Worm (Caenorhabditis elegans) whole organism, L4 larva: Measurements from ENCODE around the gene gtsf-1.

Experiments
- D1046.2 ChIP-seq: fragments of 200-800 bp; sonication (Bioruptor generic); IDR thresholded peaks from 2 replicates; pipeline ENCODE4 v1.3.6; 2022; ENCODE audit warnings: missing genetic modification characterization, missing compliant biosample characterization
- F10B5.3 ChIP-seq: sonication (generic microtip); optimal IDR thresholded peaks from 2 replicates; lab custom pipeline; 2016; ENCODE audit warnings: mild to moderate bottlenecking, missing genetic modification characterization, missing compliant biosample characterization
- F26F4.8 ChIP-seq: fragments of 200-800 bp; sonication (Bioruptor generic); conservative IDR thresholded peaks from 2 replicates; pipeline ENCODE4 v1.3.6; 2022; ENCODE audit warnings: missing genetic modification characterization, missing compliant biosample characterization
- F37D6.2 ChIP-seq: sonication (generic microtip); optimal IDR thresholded peaks from 2 replicates; lab custom pipeline; 2016; ENCODE audit warnings: mild to moderate bottlenecking, missing genetic modification characterization, missing compliant biosample characterization
- F49E8.2 ChIP-seq: sonication (generic microtip); optimal IDR thresholded peaks from 2 replicates; lab custom pipeline; 2016; ENCODE audit warnings: missing compliant biosample characterization, mild to moderate bottlenecking, missing genetic modification characterization, borderline replicate concordance
- R02D3.7 ChIP-seq: fragments of 150-350 bp; sonication (generic microtip); optimal IDR thresholded peaks from 3 replicates; lab custom pipeline; 2014; ENCODE audit warnings: missing biosample characterization, missing genetic modification characterization
- T20F7.1 ChIP-seq: fragments of 200-800 bp; sonication (Bioruptor generic); optimal IDR thresholded peaks from 2 replicates; lab custom pipeline; 2018; ENCODE audit warnings: mild to moderate bottlenecking, missing genetic modification characterization, missing compliant biosample characterization
- Y105C5A.15 ChIP-seq: fragments of 200-800 bp; sonication (Bioruptor generic); IDR thresholded peaks from 2 replicates; pipeline ENCODE4 v1.3.6; 2022; ENCODE audit warnings: missing genetic modification characterization, missing compliant biosample characterization
- Y48G9A.11 ChIP-seq: fragments of 200-800 bp; sonication (Bioruptor generic); IDR thresholded peaks from 2 replicates; pipeline ENCODE4 v1.3.6; 2022; ENCODE audit warnings: missing genetic modification reagents, missing genetic modification characterization, missing compliant biosample characterization
- ZK337.2 ChIP-seq: fragments of 200-800 bp; sonication (Bioruptor generic); IDR thresholded peaks from 2 replicates; pipeline ENCODE4 v1.3.6; 2022; ENCODE audit warnings: missing genetic modification reagents, missing genetic modification characterization, missing compliant biosample characterization
- ZK546.5 ChIP-seq, 2 experiments: sonication (generic microtip); optimal IDR thresholded peaks; 2 replicates each; lab custom pipeline; 2017; ENCODE audit warnings: missing biosample characterization in 2 of 2, missing genetic modification characterization in 2 of 2
- arid-1 ChIP-seq: fragments of 200-800 bp; sonication (Bioruptor generic); conservative IDR thresholded peaks from 2 replicates; pipeline ENCODE4 v1.3.6; 2022; ENCODE audit warnings: missing genetic modification reagents, missing genetic modification characterization, missing compliant biosample characterization
- ceh-28 ChIP-seq: fragments of 150-350 bp; optimal IDR thresholded peaks from 2 replicates; lab custom pipeline; 2014; ENCODE audit warnings: missing biosample characterization, missing genetic modification reagents, missing genetic modification characterization
- ceh-44 ChIP-seq: fragments of 200-800 bp; sonication (Bioruptor generic); IDR thresholded peaks from 2 replicates; pipeline ENCODE4 v1.3.6; 2022; ENCODE audit warnings: missing genetic modification reagents, missing genetic modification characterization, missing compliant biosample characterization
- ceh-82 ChIP-seq: sonication (generic microtip); optimal IDR thresholded peaks from 2 replicates; lab custom pipeline; 2017; ENCODE audit warnings: missing biosample characterization, missing genetic modification characterization
- cey-2 ChIP-seq: sonication (generic microtip); optimal IDR thresholded peaks from 3 replicates; lab custom pipeline; 2017; ENCODE audit warnings: missing genetic modification characterization, mild to moderate bottlenecking, missing compliant biosample characterization, antibody characterized with exemption, borderline replicate concordance; ENCODE audit not compliant: insufficient read depth
- dmd-9 ChIP-seq: fragments of 200-800 bp; sonication (Bioruptor generic); IDR thresholded peaks from 2 replicates; pipeline ENCODE4 v1.3.6; 2022; ENCODE audit warnings: missing genetic modification reagents, missing genetic modification characterization, missing compliant biosample characterization
- dpl-1 ChIP-seq: fragments of 150-350 bp; optimal IDR thresholded peaks from 2 replicates; lab custom pipeline; 2014; ENCODE audit warnings: missing biosample characterization, missing genetic modification reagents, missing genetic modification characterization
- duxl-1 ChIP-seq: sonication (generic microtip); optimal IDR thresholded peaks from 2 replicates; lab custom pipeline; 2016; ENCODE audit warnings: mild to moderate bottlenecking, missing genetic modification characterization, moderate library complexity, missing compliant biosample characterization; ENCODE audit not compliant: poor library complexity
- dve-1 ChIP-seq: sonication (generic microtip); optimal IDR thresholded peaks from 2 replicates; lab custom pipeline; 2017; ENCODE audit warnings: antibody characterized with exemption, mild to moderate bottlenecking, missing genetic modification characterization, missing compliant biosample characterization; ENCODE audit not compliant: insufficient read depth
- fkh-10 ChIP-seq: fragments of 150-350 bp; optimal IDR thresholded peaks from 2 replicates; lab custom pipeline; 2014; ENCODE audit warnings: missing biosample characterization, missing genetic modification reagents, missing genetic modification characterization
- fos-1 ChIP-seq: fragments of 150-350 bp; optimal IDR thresholded peaks from 2 replicates; lab custom pipeline; 2014; ENCODE audit warnings: missing biosample characterization, missing genetic modification characterization
- gei-8 ChIP-seq: fragments of 200-800 bp; sonication (Bioruptor generic); optimal IDR thresholded peaks from 2 replicates; lab custom pipeline; 2018; ENCODE audit warnings: mild to moderate bottlenecking, missing genetic modification characterization, missing compliant biosample characterization
- hif-1 ChIP-seq, 2 experiments: sonication (generic microtip); optimal IDR thresholded peaks; 2 replicates each; lab custom pipeline; 2016 to 2017; ENCODE audit warnings: missing compliant biosample characterization in 2 of 2, missing genetic modification characterization in 2 of 2, missing genetic modification reagents in 2 of 2, missing genotype in 2 of 2, mild to moderate bottlenecking in 1 of 2
- hmg-1.1 ChIP-seq: fragments of 200-800 bp; sonication (Bioruptor generic); IDR thresholded peaks from 2 replicates; pipeline ENCODE4 v1.3.6; 2022; ENCODE audit warnings: missing genetic modification reagents, missing genetic modification characterization, missing compliant biosample characterization
- lim-7 ChIP-seq: fragments of 200-800 bp; sonication (Bioruptor generic); IDR thresholded peaks from 2 replicates; pipeline ENCODE4 v1.3.6; 2022; ENCODE audit warnings: missing genetic modification characterization, missing compliant biosample characterization
- lin-1 ChIP-seq: fragments of 200-800 bp; sonication (Bioruptor generic); IDR thresholded peaks from 2 replicates; pipeline ENCODE4 v1.3.6; 2022; ENCODE audit warnings: missing genetic modification reagents, missing genetic modification characterization, missing compliant biosample characterization
- lin-13 ChIP-seq: fragments of 150-350 bp; optimal IDR thresholded peaks from 2 replicates; lab custom pipeline; 2014; ENCODE audit warnings: missing biosample characterization, missing genetic modification reagents, missing genetic modification characterization
- lin-15B ChIP-seq: fragments of 150-350 bp; sonication (generic microtip); optimal IDR thresholded peaks from 3 replicates; lab custom pipeline; 2014; ENCODE audit warnings: missing biosample characterization, missing genetic modification characterization
- lin-29 ChIP-seq: fragments of 200-800 bp; sonication (Bioruptor generic); IDR thresholded peaks from 2 replicates; pipeline ENCODE4 v1.3.6; 2022; ENCODE audit warnings: missing genetic modification reagents, missing genetic modification characterization, missing compliant biosample characterization
- lin-39 ChIP-seq: fragments of 150-350 bp; optimal IDR thresholded peaks from 2 replicates; lab custom pipeline; 2014; ENCODE audit warnings: missing biosample characterization, missing genetic modification reagents, missing genetic modification characterization
- mes-2 ChIP-seq: sonication (generic microtip); optimal IDR thresholded peaks from 2 replicates; lab custom pipeline; 2016; ENCODE audit warnings: missing genotype, mild to moderate bottlenecking, missing genetic modification characterization, missing compliant biosample characterization; ENCODE audit not compliant: poor library complexity, severe bottlenecking
- mxl-3 ChIP-seq: fragments of 200-800 bp; sonication (Bioruptor generic); optimal IDR thresholded peaks from 2 replicates; lab custom pipeline; 2018; ENCODE audit warnings: mild to moderate bottlenecking, missing genetic modification characterization, missing compliant biosample characterization
- nhr-10 ChIP-seq: fragments of 150-350 bp; optimal IDR thresholded peaks from 2 replicates; lab custom pipeline; 2014; ENCODE audit warnings: missing biosample characterization, missing genetic modification characterization
- nhr-111 ChIP-seq: fragments of 200-800 bp; sonication (Bioruptor generic); optimal IDR thresholded peaks from 2 replicates; lab custom pipeline; 2018; ENCODE audit warnings: mild to moderate bottlenecking, missing genetic modification characterization, missing compliant biosample characterization
- nhr-28 ChIP-seq: fragments of 150-350 bp; optimal IDR thresholded peaks from 2 replicates; lab custom pipeline; 2014; ENCODE audit warnings: missing biosample characterization, missing genetic modification characterization
- nhr-77 ChIP-seq: fragments of 150-350 bp; optimal IDR thresholded peaks from 2 replicates; lab custom pipeline; 2014; ENCODE audit warnings: missing biosample characterization, missing genetic modification characterization
- pha-4 ChIP-seq, 2 experiments: fragments of 150-350 bp in 1 of 2; fragments of 200-800 bp in 1 of 2; sonication (Bioruptor generic) in 1 of 2; IDR thresholded peaks in 1 of 2; optimal IDR thresholded peaks in 1 of 2; 2 replicates each; pipeline versions ENCODE4 v1.3.6 to Lab custom; 2014 to 2022; ENCODE audit warnings: missing genetic modification characterization in 2 of 2, missing genetic modification reagents in 2 of 2, missing biosample characterization in 1 of 2, missing compliant biosample characterization in 1 of 2
- php-3 ChIP-seq: fragments of 200-800 bp; sonication (Bioruptor generic); IDR thresholded peaks from 2 replicates; pipeline ENCODE4 v1.3.6; 2022; ENCODE audit warnings: missing genetic modification reagents, missing genetic modification characterization, missing compliant biosample characterization
- pqm-1 ChIP-seq: sonication (generic microtip); optimal IDR thresholded peaks from 2 replicates; lab custom pipeline; 2017; ENCODE audit warnings: missing biosample characterization, missing genetic modification characterization
- skn-1 ChIP-seq: fragments of 150-350 bp; optimal IDR thresholded peaks from 2 replicates; lab custom pipeline; 2014; ENCODE audit warnings: missing biosample characterization, missing genetic modification characterization
- snpc-1.2 ChIP-seq: fragments of 200-800 bp; sonication (Bioruptor generic); IDR thresholded peaks from 2 replicates; pipeline ENCODE4 v1.3.6; 2022; ENCODE audit warnings: missing genetic modification reagents, missing genetic modification characterization, missing compliant biosample characterization
- spr-1 ChIP-seq: sonication (generic microtip); optimal IDR thresholded peaks from 2 replicates; lab custom pipeline; 2016; ENCODE audit warnings: mild to moderate bottlenecking, missing genetic modification characterization, missing compliant biosample characterization
- unc-39 ChIP-seq: sonication (generic microtip); optimal IDR thresholded peaks from 2 replicates; lab custom pipeline; 2017; ENCODE audit warnings: missing biosample characterization, missing genetic modification characterization
- unc-62 ChIP-seq, 3 experiments: fragments of 150-350 bp in 1 of 3; sonication (generic microtip); optimal IDR thresholded peaks in 2 of 3; peaks in 1 of 3; 1 replicate in 1 of 3; 2 replicates in 2 of 3; lab custom pipeline; 2014 to 2017; ENCODE audit warnings: missing biosample characterization in 3 of 3, missing genetic modification characterization in 3 of 3, missing genetic modification reagents in 3 of 3, missing genotype in 1 of 3
- vab-7 ChIP-seq: fragments of 200-800 bp; sonication (Bioruptor generic); IDR thresholded peaks from 2 replicates; pipeline ENCODE4 v1.3.6; 2022; ENCODE audit warnings: missing genetic modification reagents, missing genetic modification characterization, missing compliant biosample characterization
- zfp-3 ChIP-seq: fragments of 200-800 bp; sonication (Bioruptor generic); conservative IDR thresholded peaks from 2 replicates; pipeline ENCODE4 v1.3.6; 2022; ENCODE audit warnings: missing genetic modification reagents, missing genetic modification characterization, missing compliant biosample characterization
- zip-11 ChIP-seq: fragments of 200-800 bp; sonication (Bioruptor generic); IDR thresholded peaks from 2 replicates; pipeline ENCODE4 v1.3.6; 2022; ENCODE audit warnings: missing genetic modification characterization, missing compliant biosample characterization
- ztf-7 ChIP-seq: fragments of 150-350 bp; optimal IDR thresholded peaks from 2 replicates; lab custom pipeline; 2014; ENCODE audit warnings: missing biosample characterization, missing genetic modification characterization

gtsf-1 gene

ce11 chrIV:16865487-16865886 lies at the start of gene gtsf-1:
Gene gtsf-1 (plus strand): TSS chrIV:16865840.
- TF ChIP-seq snpc-1.2 (peak; percentile 93), F49E8.2 (tag; lab: Kevin White, UChicago) (peak; percentile 60), lin-1 (no peak), pqm-1 (tag; lab: Kevin White, UChicago) (no peak), unc-62 (GFP tag; optimal IDR thresholded peaks at IDR 0.05 in 1 of 2; lab: Kevin White, UChicago) (no peak), unc-62 (tag; optimal IDR thresholded peaks at IDR 0.05; lab: Kevin White, UChicago) (no peak), R02D3.7 (peak; percentile 98), T20F7.1 (GFP tag; lab: Kevin White, UChicago) (no peak), nhr-10 (tag; lab: Kevin White, UChicago) (peak; percentile 16), arid-1 (GFP tag; lab: Robert Waterston, UW) (peak; percentile 89), nhr-77 (tag; lab: Kevin White, UChicago) (peak; percentile 83), php-3 (GFP tag; lab: Robert Waterston, UW) (0 out of 2 replicates have a peak, but pooled peaks have one; percentile 37), gei-8 (GFP tag; lab: Kevin White, UChicago) (no peak), pha-4 (GFP tag; IDR thresholded peaks at IDR 0.05; lab: Robert Waterston, UW) (no peak), pha-4 (tag; optimal IDR thresholded peaks at IDR 0.05; lab: Kevin White, UChicago) (no peak), ZK337.2 (GFP tag; lab: Robert Waterston, UW) (no peak), Y48G9A.11 (GFP tag; lab: Robert Waterston, UW) (peak; percentile 67), mxl-3 (GFP tag; lab: Kevin White, UChicago) (no peak), lin-39 (tag; lab: Kevin White, UChicago) (no peak), nhr-28 (tag; lab: Kevin White, UChicago) (no peak), hif-1 (tag; optimal IDR thresholded peaks at IDR 0.05; lab: Kevin White, UChicago) (peak in 1 of 2 experiments; percentile 62), spr-1 (tag; lab: Kevin White, UChicago) (no peak), cey-2 (tag; lab: Kevin White, UChicago) (no peak), zfp-3 (GFP tag; lab: Robert Waterston, UW) (0 out of 2 replicates have a peak, but pooled peaks have one; percentile 59), duxl-1 (tag; lab: Kevin White, UChicago) (peak; percentile 55), hmg-1.1 (GFP tag; lab: Robert Waterston, UW) (peak; percentile 77), dpl-1 (GFP tag; lab: Kevin White, UChicago) (peak; percentile 67), mes-2 (tag; lab: Kevin White, UChicago) (peak; percentile 94), ceh-28 (tag; lab: Kevin White, UChicago) (no peak), lin-29 (GFP tag; lab: Robert Waterston, UW) (no peak), lin-15B (tag; lab: Kevin White, UChicago) (peak; percentile 66), ztf-7 (tag; lab: Kevin White, UChicago) (no peak), F26F4.8 (GFP tag; lab: Robert Waterston, UW) (no peak), dve-1 (tag; lab: Kevin White, UChicago) (peak; percentile 75), unc-39 (no peak), dmd-9 (GFP tag; lab: Robert Waterston, UW) (peak; percentile 63; the same call in 1 of the 2 replicates), vab-7 (peak; percentile 60), D1046.2 (GFP tag; lab: Robert Waterston, UW) (0 out of 2 replicates have a peak, but pooled peaks have one; percentile 64), zip-11 (GFP tag; lab: Robert Waterston, UW) (no peak), fos-1 (tag; lab: Kevin White, UChicago) (no peak), ZK546.5 (tag; optimal IDR thresholded peaks at IDR 0.05; lab: Kevin White, UChicago) (no peak), lim-7 (GFP tag; lab: Robert Waterston, UW) (no peak), Y105C5A.15 (GFP tag; lab: Robert Waterston, UW) (no peak), F10B5.3 (tag; lab: Kevin White, UChicago) (no peak), fkh-10 (GFP tag; lab: Kevin White, UChicago) (peak; percentile 28), F37D6.2 (tag; lab: Kevin White, UChicago) (peak; percentile 13), lin-13 (GFP tag; lab: Kevin White, UChicago) (peak; percentile 80), nhr-111 (GFP tag; lab: Kevin White, UChicago) (no peak), ceh-44 (GFP tag; lab: Robert Waterston, UW) (0 out of 2 replicates have a peak, but pooled peaks have one; percentile 24), ceh-82 (no peak), skn-1 (tag; lab: Kevin White, UChicago) (no peak)
